Worm (Caenorhabditis elegans): ENCODE measurements around the gene F25E5.16.

- TF ChIP-seq blmp-1 (tag; optimal IDR thresholded peaks at IDR 0.05) (no peak), ceh-43 (GFP tag; optimal IDR thresholded peaks at IDR 0.05) (no peak), elt-3 (tag; optimal IDR thresholded peaks at IDR 0.05) (no peak), hlh-1 (tag; optimal IDR thresholded peaks at IDR 0.05) (no peak), unc-62 (GFP tag; optimal IDR thresholded peaks at IDR 0.05) (no peak), drap-1 (GFP tag; optimal IDR thresholded peaks at IDR 0.05) (no peak), snpc-4 (tag; optimal IDR thresholded peaks at IDR 0.05) (no peak), zip-8 (tag; optimal IDR thresholded peaks at IDR 0.05) (no peak), nhr-12 (tag; optimal IDR thresholded peaks at IDR 0.05) (no peak)
Observed at ce11 chrV:7400588-7400987, 37.5 kb upstream of the F25E5.16 start, which contains the start of gene srx-60.
